Fruit fly (Drosophila melanogaster) S2 (cell line): ENCODE data around the gene CG9288.

Experiments used
- CG8478 ChIP-seq: fragments of >200 bp; optimal IDR thresholded peaks from 2 replicates; lab custom pipeline; 2018
- CTCF ChIP-seq, 2 experiments: fragments of >200 bp; optimal IDR thresholded peaks; 2 replicates each; lab custom pipeline; 2018

- no peak for TF ChIP-seq CTCF (optimal IDR thresholded peaks at IDR 0.05; lab: Kevin White, UChicago)
- TF ChIP-seq CG8478: no peak
Observed at dm6 chr3R:13807906-13808305, 28.5 kb downstream of the CG9288 start.
